Worm (Caenorhabditis elegans): ENCODE data around the gene K01D12.5.

The K01D12.5 gene

ce11 chrV:12397545-12397944 is at the start of gene K01D12.5:
TSS of gene K01D12.5 (plus strand) at chrV:12397845.
- TF ChIP-seq nhr-28 (tag; optimal IDR thresholded peaks at IDR 0.05): no peak
- no peak for TF ChIP-seq nhr-12 (tag; optimal IDR thresholded peaks at IDR 0.05)
- no peak for TF ChIP-seq pha-4 (tag; optimal IDR thresholded peaks at IDR 0.05)
- TF ChIP-seq unc-39 (tag; optimal IDR thresholded peaks at IDR 0.05): no peak
- TF ChIP-seq nhr-76 (tag; optimal IDR thresholded peaks at IDR 0.05): no peak
- TF ChIP-seq lsy-2 (tag; optimal IDR thresholded peaks at IDR 0.05): no peak

DNA sequence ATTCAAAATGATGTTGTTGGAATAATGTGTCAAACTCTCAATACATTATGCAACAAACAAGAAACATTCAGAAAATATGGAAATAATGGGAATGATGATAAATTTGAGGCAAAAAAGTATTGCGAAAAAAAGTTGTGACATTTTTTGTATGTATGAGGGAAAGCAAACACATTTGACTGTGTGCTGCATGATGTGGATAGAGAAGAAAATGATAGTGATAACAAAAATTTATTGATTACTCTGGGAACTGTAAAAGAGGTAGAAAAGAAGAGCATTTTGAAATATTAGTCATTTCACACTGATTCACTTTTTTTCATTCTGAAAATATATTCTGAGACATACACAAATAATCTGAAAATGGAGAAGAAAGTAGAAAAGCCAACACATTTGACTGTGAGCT is 49.8 kb upstream of the K01D12.5 start:
- no peak for TF ChIP-seq ztf-11 (tag; optimal IDR thresholded peaks at IDR 0.05)
- no peak for TF ChIP-seq mls-2 (tag; optimal IDR thresholded peaks at IDR 0.05)
- no peak for TF ChIP-seq drap-1 (GFP tag; optimal IDR thresholded peaks at IDR 0.05)
- TF ChIP-seq ceh-83 (GFP tag; optimal IDR thresholded peaks at IDR 0.05): no peak
- TF ChIP-seq sptf-1 (tag; optimal IDR thresholded peaks at IDR 0.05): no peak
- TF ChIP-seq nhr-28 (tag; optimal IDR thresholded peaks at IDR 0.05): no peak

DNA sequence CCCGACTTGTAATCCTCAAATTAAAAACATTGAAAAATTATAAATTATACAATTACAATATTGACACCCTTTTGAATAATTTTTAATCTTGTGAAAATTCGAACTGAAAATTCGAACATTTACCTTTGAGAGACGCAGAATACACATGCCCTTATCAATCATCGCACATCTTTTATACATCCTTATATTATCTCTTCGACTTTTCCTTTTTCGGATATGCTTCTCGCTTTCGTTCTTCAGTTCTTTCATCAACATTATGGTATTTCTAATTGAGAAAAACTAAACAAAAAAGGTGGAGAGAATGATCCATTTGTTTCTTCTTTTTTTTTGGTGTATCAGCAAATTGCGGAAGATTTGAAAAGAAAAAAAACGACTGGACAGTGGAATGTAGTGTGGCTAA is 48.3 kb upstream of the K01D12.5 start:
- TF ChIP-seq blmp-1 (tag; optimal IDR thresholded peaks at IDR 0.05): peak; percentile 53
- peak; percentile 39 for TF ChIP-seq elt-3 (tag; optimal IDR thresholded peaks at IDR 0.05)
- TF ChIP-seq snpc-4 (tag; optimal IDR thresholded peaks at IDR 0.05): no peak
- TF ChIP-seq lsy-2 (tag; optimal IDR thresholded peaks at IDR 0.05): no peak
- TF ChIP-seq elt-1 (tag; optimal IDR thresholded peaks at IDR 0.05; ENCODE audit: borderline replicate concordance, insufficient read depth): peak; percentile 66

ce11 chrV:12351842-12352241 is 45.8 kb upstream of the K01D12.5 start:
- TF ChIP-seq tbx-8 (GFP tag; optimal IDR thresholded peaks at IDR 0.05): no peak
- TF ChIP-seq snpc-4 (tag; optimal IDR thresholded peaks at IDR 0.05): no peak
- no peak for TF ChIP-seq ham-2 (GFP tag; optimal IDR thresholded peaks at IDR 0.05)
- no peak for TF ChIP-seq cnd-1 (tag; optimal IDR thresholded peaks at IDR 0.05)
- peak; percentile 68 for TF ChIP-seq elt-1 (tag; optimal IDR thresholded peaks at IDR 0.05; ENCODE audit: borderline replicate concordance, insufficient read depth)
- no peak for TF ChIP-seq unc-39 (tag; optimal IDR thresholded peaks at IDR 0.05)

DNA sequence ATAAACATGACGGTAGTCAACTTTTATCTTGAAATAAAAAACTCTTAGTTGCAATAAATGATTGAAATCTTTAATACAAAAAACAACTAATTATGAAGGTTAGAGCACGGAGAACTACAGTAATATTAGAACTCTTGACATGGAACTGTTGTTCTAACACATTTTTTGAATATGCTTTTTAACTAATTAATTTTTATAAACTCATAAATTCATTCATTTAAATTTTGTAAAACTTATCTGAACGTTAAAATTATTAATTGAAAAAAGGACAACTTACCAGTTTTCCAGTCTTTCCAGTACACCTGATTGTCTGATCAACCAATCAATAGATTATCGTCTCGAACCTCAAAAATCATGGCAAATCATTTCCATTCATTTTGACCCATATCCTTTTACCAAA is 45.2 kb upstream of the K01D12.5 start, which contains the start of gene sqt-3:
TSS of gene sqt-3 (plus strand) at position 301 of the 400 bp plus-strand sequence.
- TF ChIP-seq nhr-2 (tag; optimal IDR thresholded peaks at IDR 0.05) (no peak), cnd-1 (tag; optimal IDR thresholded peaks at IDR 0.05) (no peak), lin-13 (tag; optimal IDR thresholded peaks at IDR 0.05) (no peak), nhr-12 (tag; optimal IDR thresholded peaks at IDR 0.05) (no peak), elt-3 (tag; optimal IDR thresholded peaks at IDR 0.05) (no peak), mls-2 (tag; optimal IDR thresholded peaks at IDR 0.05) (no peak), flh-1 (GFP tag; optimal IDR thresholded peaks at IDR 0.05) (no peak), lsy-2 (tag; optimal IDR thresholded peaks at IDR 0.05) (no peak), drap-1 (GFP tag; optimal IDR thresholded peaks at IDR 0.05) (no peak), unc-120 (tag; optimal IDR thresholded peaks at IDR 0.05; ENCODE audit: poor library complexity, severe bottlenecking) (no peak), blmp-1 (tag; optimal IDR thresholded peaks at IDR 0.05) (no peak), sem-2 (GFP tag; optimal IDR thresholded peaks at IDR 0.05) (no peak), ceh-43 (GFP tag; optimal IDR thresholded peaks at IDR 0.05) (no peak), ztf-11 (tag; optimal IDR thresholded peaks at IDR 0.05) (no peak), sptf-1 (tag; optimal IDR thresholded peaks at IDR 0.05) (no peak)

DNA sequence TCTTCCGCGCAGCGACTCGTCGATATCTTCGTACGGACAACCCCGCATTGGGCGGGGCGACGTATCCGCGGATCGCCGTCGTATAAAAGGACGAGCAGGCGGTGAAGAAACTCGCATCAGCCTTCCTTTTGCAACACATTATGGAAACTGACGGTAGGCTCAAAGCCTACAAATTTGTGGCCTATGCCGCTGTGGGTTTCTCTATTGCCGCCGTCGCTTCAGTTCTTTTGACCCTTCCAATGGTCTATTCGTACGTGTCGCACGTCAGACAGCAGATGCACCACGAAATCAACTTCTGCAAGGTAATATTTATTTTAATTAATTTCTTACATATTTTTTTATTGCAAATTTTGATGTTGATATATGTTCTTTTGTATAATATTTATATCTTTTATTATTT is 44.8 kb upstream of the K01D12.5 start:
- peak; percentile 66 for TF ChIP-seq ceh-83 (GFP tag; optimal IDR thresholded peaks at IDR 0.05)
- TF ChIP-seq ces-1 (GFP tag; optimal IDR thresholded peaks at IDR 0.05): no peak
- peak; percentile 52 for TF ChIP-seq ham-2 (GFP tag; optimal IDR thresholded peaks at IDR 0.05)

DNA sequence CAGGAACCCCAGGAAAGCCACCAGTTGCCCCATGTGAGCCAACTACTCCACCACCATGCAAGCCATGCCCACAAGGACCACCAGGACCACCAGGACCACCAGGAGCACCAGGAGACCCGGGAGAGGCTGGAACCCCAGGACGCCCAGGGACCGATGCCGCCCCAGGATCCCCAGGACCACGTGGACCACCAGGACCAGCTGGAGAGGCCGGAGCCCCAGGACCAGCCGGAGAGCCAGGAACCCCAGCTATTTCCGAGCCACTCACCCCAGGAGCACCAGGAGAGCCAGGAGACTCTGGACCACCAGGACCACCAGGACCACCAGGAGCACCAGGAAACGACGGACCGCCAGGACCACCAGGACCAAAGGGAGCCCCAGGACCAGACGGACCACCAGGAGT is 44.1 kb upstream of the K01D12.5 start:
- no peak for TF ChIP-seq elt-3 (tag; optimal IDR thresholded peaks at IDR 0.05)
- TF ChIP-seq mls-2 (tag; optimal IDR thresholded peaks at IDR 0.05): peak; percentile 44

All from whole organism, mixed stage, embryonic.